Worm (Caenorhabditis elegans) whole organism, mixed stage, embryonic: ENCODE measurements around the gene ttr-57.

ENCODE experiments used
- ceh-39 ChIP-seq: fragments of 150-350 bp; optimal IDR thresholded peaks from 2 replicates; lab custom pipeline; 2014; ENCODE audit warnings: missing biosample characterization, missing genetic modification characterization
- lin-13 ChIP-seq: fragments of 150-350 bp; optimal IDR thresholded peaks from 2 replicates; lab custom pipeline; 2014; ENCODE audit warnings: missing biosample characterization, missing genetic modification characterization
- lsy-2 ChIP-seq: fragments of 150-350 bp; optimal IDR thresholded peaks from 2 replicates; lab custom pipeline; 2014; ENCODE audit warnings: missing biosample characterization, missing genetic modification characterization

- TF ChIP-seq lsy-2 (peak; percentile 57), lin-13 (peak; percentile 70), ceh-39 (peak; percentile 12)
Observed at ce11 chrV:20580511-20581040, 24.3 kb upstream of the ttr-57 start, which contains the start of gene F26F2.7.
